Worm (Caenorhabditis elegans): ENCODE results near the gene Y73B6BL.14.

- TF ChIP-seq unc-62 (GFP tag; optimal IDR thresholded peaks at IDR 0.05): no peak
- TF ChIP-seq ztf-4 (tag; optimal IDR thresholded peaks at IDR 0.05): no peak
- TF ChIP-seq dmd-4 (tag; optimal IDR thresholded peaks at IDR 0.05): no peak
- TF ChIP-seq sma-9 (GFP tag; optimal IDR thresholded peaks at IDR 0.05): no peak
- no peak for TF ChIP-seq sma-9 (tag; optimal IDR thresholded peaks at IDR 0.05)
- no peak for TF ChIP-seq unc-55 (GFP tag; optimal IDR thresholded peaks at IDR 0.05)
- TF ChIP-seq lin-11 (tag; optimal IDR thresholded peaks at IDR 0.05): no peak
- TF ChIP-seq zag-1 (tag; optimal IDR thresholded peaks at IDR 0.05): no peak
- no peak for TF ChIP-seq skn-1 (tag; optimal IDR thresholded peaks at IDR 0.05)
- no peak for TF ChIP-seq ceh-82 (tag; optimal IDR thresholded peaks at IDR 0.05)
- no peak for TF ChIP-seq ama-1 (optimal IDR thresholded peaks at IDR 0.05)
These were observed 5.4 kb downstream of the Y73B6BL.14 start, which contains the start of gene ipla-6 for ce11 chrIV:6337353-6337752.
